Worm (Caenorhabditis elegans): ENCODE results near the gene twk-40.

Gene twk-40

ce11 chrIII:13462965-13463783 is 29.1 kb downstream of the twk-40 start, which contains the start of gene ant-1.1:
TSS of gene ant-1.1 (plus strand) at chrIII:13463163.
- TF ChIP-seq blmp-1 (tag; optimal IDR thresholded peaks at IDR 0.05; ENCODE audit: insufficient read depth) = peak; percentile 68
- peak; percentile 52 for TF ChIP-seq fos-1 (tag; optimal IDR thresholded peaks at IDR 0.05)
- no peak for TF ChIP-seq R02D3.7 (tag; optimal IDR thresholded peaks at IDR 0.05)
- peak; percentile 85 for TF ChIP-seq zag-1 (tag; optimal IDR thresholded peaks at IDR 0.05)
- no peak for TF ChIP-seq nhr-11 (tag; optimal IDR thresholded peaks at IDR 0.05)
- TF ChIP-seq sma-3 (GFP tag; optimal IDR thresholded peaks at IDR 0.05) = peak; percentile 98
- TF ChIP-seq sem-4 (tag; optimal IDR thresholded peaks at IDR 0.05) = peak; percentile 90
- TF ChIP-seq gmeb-1 (tag; optimal IDR thresholded peaks at IDR 0.05) = peak; percentile 97
- TF ChIP-seq ztf-11 (tag; optimal IDR thresholded peaks at IDR 0.05) = no peak
- TF ChIP-seq mbf-1 (tag; optimal IDR thresholded peaks at IDR 0.05) = no peak
- TF ChIP-seq elt-1 (tag; optimal IDR thresholded peaks at IDR 0.05) = no peak
- TF ChIP-seq snpc-4 (tag; optimal IDR thresholded peaks at IDR 0.05) = peak; percentile 81
- TF ChIP-seq ceh-16 (tag; optimal IDR thresholded peaks at IDR 0.05) = peak; percentile 95
- TF ChIP-seq C34F6.9 (tag; optimal IDR thresholded peaks at IDR 0.05) = peak; percentile 89
- TF ChIP-seq nhr-21 (tag; optimal IDR thresholded peaks at IDR 0.05) = peak; percentile 93
- peak; percentile 62 for TF ChIP-seq egl-27 (tag; optimal IDR thresholded peaks at IDR 0.05)
- peak; percentile 44 for TF ChIP-seq nhr-10 (tag; optimal IDR thresholded peaks at IDR 0.05)
- peak; percentile 90 for TF ChIP-seq ztf-4 (tag; optimal IDR thresholded peaks at IDR 0.05)
- peak; percentile 95 for TF ChIP-seq nhr-25 (tag; optimal IDR thresholded peaks at IDR 0.05)
- peak; percentile 88 for TF ChIP-seq ceh-82 (tag; optimal IDR thresholded peaks at IDR 0.05)
- peak; percentile 66 for TF ChIP-seq unc-62 (GFP tag; optimal IDR thresholded peaks at IDR 0.05)
- peak; percentile 81 for TF ChIP-seq nhr-6 (tag; optimal IDR thresholded peaks at IDR 0.05)
- TF ChIP-seq ZK546.5 (tag; optimal IDR thresholded peaks at IDR 0.05) = peak; percentile 99
- TF ChIP-seq mdl-1 (tag; optimal IDR thresholded peaks at IDR 0.05) = peak in 1 of 2 experiments; percentile 30
- TF ChIP-seq lin-11 (tag; optimal IDR thresholded peaks at IDR 0.05) = peak; percentile 97
- no peak for TF ChIP-seq nhr-23 (tag; optimal IDR thresholded peaks at IDR 0.05)
- TF ChIP-seq nhr-237 (tag; optimal IDR thresholded peaks at IDR 0.05) = peak; percentile 46
- TF ChIP-seq sma-9 (GFP tag; optimal IDR thresholded peaks at IDR 0.05) = peak; percentile 91
- no peak for TF ChIP-seq sma-9 (tag; optimal IDR thresholded peaks at IDR 0.05)
- peak; percentile 36 for TF ChIP-seq nhr-77 (tag; optimal IDR thresholded peaks at IDR 0.05)
- peak; percentile 91 for TF ChIP-seq nhr-129 (tag; optimal IDR thresholded peaks at IDR 0.05)
- TF ChIP-seq ama-1 (optimal IDR thresholded peaks at IDR 0.05) = peak; percentile 92
- no peak for TF ChIP-seq aly-2 (tag; optimal IDR thresholded peaks at IDR 0.05)
- TF ChIP-seq lin-13 (GFP tag; optimal IDR thresholded peaks at IDR 0.05) = peak; percentile 96
- TF ChIP-seq mab-5 (tag; optimal IDR thresholded peaks at IDR 0.05) = peak; percentile 93
- no peak for TF ChIP-seq dmd-4 (tag; optimal IDR thresholded peaks at IDR 0.05)
- TF ChIP-seq Y55F3AM.14 (GFP tag; optimal IDR thresholded peaks at IDR 0.05) = peak; percentile 86
- TF ChIP-seq unc-39 (tag; optimal IDR thresholded peaks at IDR 0.05) = no peak
- TF ChIP-seq ztf-1 (GFP tag; conservative IDR thresholded peaks at IDR 0.05) = no peak
- TF ChIP-seq unc-55 (GFP tag; optimal IDR thresholded peaks at IDR 0.05) = peak; percentile 97
- TF ChIP-seq crh-2 (tag; optimal IDR thresholded peaks at IDR 0.05) = peak; percentile 94
- TF ChIP-seq lsy-2 (tag; optimal IDR thresholded peaks at IDR 0.05) = peak; percentile 99
- TF ChIP-seq F13H6.1 (tag; optimal IDR thresholded peaks at IDR 0.05) = peak; percentile 92

ce11 chrIII:13462138-13462634 is 30.1 kb downstream of the twk-40 start, which contains the start of the genes abcf-2 and T27E9.2:
TSS of gene abcf-2 (minus strand) at chrIII:13462238.
TSS of gene T27E9.2 (minus strand) at chrIII:13462584.
- TF ChIP-seq ztf-11 (tag; optimal IDR thresholded peaks at IDR 0.05) (no peak), zag-1 (tag; optimal IDR thresholded peaks at IDR 0.05) (no peak), mab-5 (tag; optimal IDR thresholded peaks at IDR 0.05) (no peak), peb-1 (tag; optimal IDR thresholded peaks at IDR 0.05) (no peak), unc-39 (tag; optimal IDR thresholded peaks at IDR 0.05) (no peak), nhr-6 (tag; optimal IDR thresholded peaks at IDR 0.05) (no peak), snpc-4 (tag; optimal IDR thresholded peaks at IDR 0.05) (no peak), unc-55 (GFP tag; optimal IDR thresholded peaks at IDR 0.05) (no peak), ceh-82 (tag; optimal IDR thresholded peaks at IDR 0.05) (no peak), nhr-25 (tag; optimal IDR thresholded peaks at IDR 0.05) (no peak), lin-11 (tag; optimal IDR thresholded peaks at IDR 0.05) (no peak), C34F6.9 (tag; optimal IDR thresholded peaks at IDR 0.05) (no peak)
